Worm (Caenorhabditis elegans): Measurements from ENCODE around the gene Y54G2A.41.

DNA sequence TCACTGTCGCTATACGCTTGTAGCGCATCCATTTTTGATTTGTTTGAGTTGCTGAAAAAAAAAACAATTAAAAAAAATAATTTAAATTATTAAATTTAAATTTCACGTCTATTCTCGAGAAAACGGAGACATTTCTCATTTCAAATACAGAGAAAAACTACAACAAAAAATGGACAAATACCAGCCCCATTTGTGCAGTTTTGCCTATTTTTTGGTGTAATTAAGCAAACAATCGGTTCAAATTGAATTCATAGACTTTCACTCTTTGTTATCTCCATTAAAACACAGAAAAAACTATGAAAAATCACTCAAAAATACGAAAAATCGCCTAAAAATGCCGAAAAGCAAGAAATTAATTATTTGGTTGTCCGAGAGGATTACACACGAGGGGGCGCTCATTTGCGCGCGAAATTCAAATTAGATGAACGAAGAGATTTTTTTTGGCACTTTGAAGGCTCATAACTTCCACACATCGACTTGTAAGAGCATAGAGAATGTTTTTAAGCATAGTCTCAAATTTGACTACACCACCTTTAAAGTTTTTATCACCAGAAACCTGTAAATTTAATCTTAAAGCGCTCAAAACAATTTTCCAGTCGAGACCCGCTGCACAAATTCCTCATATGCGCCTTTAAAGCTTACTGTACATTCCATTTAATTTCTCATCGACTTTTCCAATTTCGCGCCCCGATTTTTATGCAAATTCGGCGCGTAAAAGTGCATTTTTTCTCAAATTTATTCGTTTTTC is 31.3 kb downstream of the Y54G2A.41 start, which contains the start of gene Y54G2A.12:
- TF ChIP-seq ceh-2 (tag; optimal IDR thresholded peaks at IDR 0.05) (no peak), eyg-1 (tag; optimal IDR thresholded peaks at IDR 0.05) (no peak), rnt-1 (tag; optimal IDR thresholded peaks at IDR 0.05) (no peak), ama-1 (optimal IDR thresholded peaks at IDR 0.05) (no peak), fkh-10 (GFP tag; optimal IDR thresholded peaks at IDR 0.05) (no peak), C08G9.2 (tag; optimal IDR thresholded peaks at IDR 0.05) (no peak)

Measured in whole organism, late embryonic.